Fruit fly (Drosophila melanogaster) whole organism, embryonic: ENCODE data around the gene CG33286.

Experiments used
- Abd-B ChIP-seq: fragments of 200-800 bp; sonication (Bioruptor generic); optimal IDR thresholded peaks from 2 replicates; lab custom pipeline; 2018; ENCODE audit warnings: missing biosample characterization, mild to moderate bottlenecking, missing genetic modification characterization, moderate library complexity
- Adf1 ChIP-seq: fragments of 200-800 bp; sonication (Bioruptor generic); IDR thresholded peaks from 2 replicates; pipeline ENCODE4 v1.3.6; 2022; ENCODE audit warnings: missing biosample characterization, missing genetic modification characterization
- Asciz ChIP-seq: fragments of 200-800 bp; sonication (Bioruptor generic); optimal IDR thresholded peaks from 2 replicates; lab custom pipeline; 2017; ENCODE audit warnings: missing biosample characterization, mild to moderate bottlenecking, missing genetic modification characterization, missing genetic modification reagents
- Atf3 ChIP-seq: fragments of 200-800 bp; sonication (Bioruptor generic); optimal IDR thresholded peaks from 3 replicates; lab custom pipeline; 2016; ENCODE audit warnings: missing biosample characterization, missing genetic modification characterization
- BEAF-32 ChIP-seq: fragments of 200-800 bp; sonication (Bioruptor generic); optimal IDR thresholded peaks from 3 replicates; lab custom pipeline; 2017; ENCODE audit warnings: missing biosample characterization, missing genetic modification characterization, mild to moderate bottlenecking, moderate library complexity, missing genetic modification reagents
- CG10267 ChIP-seq: fragments of 200-800 bp; sonication (Bioruptor generic); optimal IDR thresholded peaks from 2 replicates; lab custom pipeline; 2018; ENCODE audit warnings: missing biosample characterization, mild to moderate bottlenecking, missing genetic modification characterization, moderate library complexity
- CG10321 ChIP-seq: fragments of 200-800 bp; sonication (Bioruptor generic); IDR thresholded peaks from 2 replicates; pipeline ENCODE4 v1.3.6; 2022; ENCODE audit warnings: missing biosample characterization, missing genetic modification characterization
- CG10565 ChIP-seq: fragments of 200-800 bp; sonication (Bioruptor generic); optimal IDR thresholded peaks from 3 replicates; lab custom pipeline; 2016; ENCODE audit warnings: missing biosample characterization, mild to moderate bottlenecking, missing genetic modification characterization
- CG10959 ChIP-seq: fragments of 200-800 bp; sonication (Bioruptor generic); IDR thresholded peaks from 2 replicates; pipeline ENCODE4 v1.3.6; 2022; ENCODE audit warnings: missing biosample characterization, missing genetic modification characterization
- CG11398 ChIP-seq: fragments of 200-800 bp; sonication (Bioruptor generic); optimal IDR thresholded peaks from 2 replicates; lab custom pipeline; 2016; ENCODE audit warnings: missing biosample characterization, missing genetic modification characterization
- CG12942 ChIP-seq: fragments of 200-800 bp; sonication (Bioruptor generic); optimal IDR thresholded peaks from 3 replicates; lab custom pipeline; 2016; ENCODE audit warnings: missing biosample characterization, missing genetic modification characterization
- CG13123 ChIP-seq: fragments of 200-800 bp; sonication (Bioruptor generic); optimal IDR thresholded peaks from 2 replicates; lab custom pipeline; 2016; ENCODE audit warnings: missing biosample characterization, missing genetic modification characterization
- CG13624 ChIP-seq: fragments of 200-800 bp; sonication (Bioruptor generic); optimal IDR thresholded peaks from 2 replicates; lab custom pipeline; 2016; ENCODE audit warnings: missing biosample characterization, missing genetic modification characterization
- CG13775 ChIP-seq: fragments of 200-800 bp; sonication (Bioruptor generic); optimal IDR thresholded peaks from 3 replicates; lab custom pipeline; 2017; ENCODE audit warnings: missing biosample characterization, mild to moderate bottlenecking, missing genetic modification characterization
- CG13894 ChIP-seq: fragments of 200-800 bp; sonication (Bioruptor generic); optimal IDR thresholded peaks from 3 replicates; lab custom pipeline; 2018; ENCODE audit warnings: missing biosample characterization, mild to moderate bottlenecking, missing genetic modification characterization, moderate library complexity
- CG15269 ChIP-seq: fragments of 200-800 bp; sonication (Bioruptor generic); optimal IDR thresholded peaks from 2 replicates; lab custom pipeline; 2018; ENCODE audit warnings: missing biosample characterization, mild to moderate bottlenecking, missing genetic modification characterization, moderate library complexity
- CG17361 ChIP-seq: fragments of 200-800 bp; sonication (Bioruptor generic); IDR thresholded peaks from 3 replicates; pipeline ENCODE4 v1.3.6; 2022; ENCODE audit warnings: missing biosample characterization, missing genetic modification characterization
- CG32532 ChIP-seq: fragments of 200-800 bp; sonication (Bioruptor generic); IDR thresholded peaks from 2 replicates; pipeline ENCODE4 v1.3.6; 2022; ENCODE audit warnings: missing biosample characterization, missing genetic modification characterization
- CG3281 ChIP-seq: fragments of 200-800 bp; sonication (Bioruptor generic); optimal IDR thresholded peaks from 3 replicates; lab custom pipeline; 2017; ENCODE audit warnings: missing biosample characterization, mild to moderate bottlenecking, missing genetic modification characterization
- CG3407 ChIP-seq: fragments of 200-800 bp; sonication (Bioruptor generic); optimal IDR thresholded peaks from 2 replicates; lab custom pipeline; 2018; ENCODE audit warnings: missing biosample characterization, mild to moderate bottlenecking, missing genetic modification characterization
- CG4328 ChIP-seq: fragments of 200-800 bp; sonication (Bioruptor generic); optimal IDR thresholded peaks from 3 replicates; lab custom pipeline; 2017; ENCODE audit warnings: missing biosample characterization, missing genetic modification reagents, missing genetic modification characterization
- CG6254 ChIP-seq: fragments of 200-800 bp; sonication (Bioruptor generic); optimal IDR thresholded peaks from 3 replicates; lab custom pipeline; 2017; ENCODE audit warnings: mild to moderate bottlenecking, missing biosample characterization, missing genetic modification reagents, missing genetic modification characterization
- CG8388 ChIP-seq: fragments of 200-800 bp; sonication (Bioruptor generic); optimal IDR thresholded peaks from 2 replicates; lab custom pipeline; 2019; ENCODE audit warnings: missing biosample characterization, mild to moderate bottlenecking, missing genetic modification characterization, moderate library complexity
- CG9609 ChIP-seq: fragments of 200-800 bp; sonication (Bioruptor generic); optimal IDR thresholded peaks from 3 replicates; lab custom pipeline; 2016; ENCODE audit warnings: missing biosample characterization, missing genetic modification characterization
- Camta ChIP-seq: fragments of 200-800 bp; sonication (Bioruptor generic); optimal IDR thresholded peaks from 2 replicates; lab custom pipeline; 2016; ENCODE audit warnings: missing biosample characterization, missing genetic modification characterization
- CkIIα-i1 ChIP-seq: fragments of 200-800 bp; sonication (Bioruptor generic); IDR thresholded peaks from 2 replicates; pipeline ENCODE4 v1.3.6; 2022; ENCODE audit warnings: missing biosample characterization, missing genetic modification characterization
- Deaf1 ChIP-seq: fragments of 200-800 bp; optimal IDR thresholded peaks from 3 replicates; lab custom pipeline; 2019; ENCODE audit warnings: missing biosample characterization, mild to moderate bottlenecking, missing genetic modification characterization, moderate library complexity
- Dek ChIP-seq: fragments of 200-800 bp; sonication (Bioruptor generic); optimal IDR thresholded peaks from 3 replicates; lab custom pipeline; 2019; ENCODE audit warnings: missing biosample characterization, mild to moderate bottlenecking, missing genetic modification characterization, moderate library complexity
- Dfd ChIP-seq, 2 experiments: fragments of >200 bp; optimal IDR thresholded peaks; 2 replicates each; lab custom pipeline; 2017; ENCODE audit warnings: missing biosample characterization in 2 of 2, missing genetic modification characterization in 2 of 2
- Ets65A ChIP-seq: fragments of 200-800 bp; sonication (Bioruptor generic); peaks from one replicate; lab custom pipeline; 2016; ENCODE audit warnings: missing biosample characterization, missing genetic modification characterization
- HLH4C ChIP-seq: fragments of 200-800 bp; sonication (Bioruptor generic); IDR thresholded peaks from 3 replicates; pipeline ENCODE4 v1.3.6; 2022; ENCODE audit warnings: missing biosample characterization, missing genetic modification characterization; ENCODE audit not compliant: partially characterized antibody
- HmgZ ChIP-seq: fragments of 200-800 bp; sonication (Bioruptor generic); optimal IDR thresholded peaks from 2 replicates; lab custom pipeline; 2018; ENCODE audit warnings: missing biosample characterization, mild to moderate bottlenecking, missing genetic modification characterization
- Lim3 ChIP-seq: fragments of 200-800 bp; sonication (Bioruptor generic); IDR thresholded peaks from 2 replicates; pipeline ENCODE4 v1.3.6; 2022; ENCODE audit warnings: missing biosample characterization, missing genetic modification characterization
- NFAT ChIP-seq: fragments of 200-800 bp; sonication (Bioruptor generic); IDR thresholded peaks from 2 replicates; pipeline ENCODE4 v1.3.6; 2022; ENCODE audit warnings: missing biosample characterization, missing genetic modification characterization
- Poxn ChIP-seq: fragments of 200-800 bp; sonication (Bioruptor generic); IDR thresholded peaks from 2 replicates; pipeline ENCODE4 v1.3.6; 2022; ENCODE audit warnings: missing biosample characterization, missing genetic modification characterization
- Xbp1 ChIP-seq: fragments of 200-800 bp; sonication (Bioruptor generic); optimal IDR thresholded peaks from 3 replicates; lab custom pipeline; 2016; ENCODE audit warnings: missing biosample characterization, mild to moderate bottlenecking, missing genetic modification characterization
- bab2 ChIP-seq: fragments of 200-800 bp; sonication (Bioruptor generic); optimal IDR thresholded peaks from 2 replicates; lab custom pipeline; 2016; ENCODE audit warnings: missing biosample characterization, missing genetic modification characterization
- corto ChIP-seq: fragments of 200-800 bp; sonication (Bioruptor generic); optimal IDR thresholded peaks from 2 replicates; lab custom pipeline; 2016; ENCODE audit warnings: missing biosample characterization, mild to moderate bottlenecking, missing genetic modification characterization, moderate library complexity
- dmrt99B ChIP-seq: fragments of 200-800 bp; sonication (Bioruptor generic); optimal IDR thresholded peaks from 2 replicates; lab custom pipeline; 2018; ENCODE audit warnings: missing biosample characterization, mild to moderate bottlenecking, missing genetic modification characterization, moderate library complexity
- esg ChIP-seq: fragments of 200-800 bp; sonication (Bioruptor generic); conservative IDR thresholded peaks from 2 replicates; pipeline ENCODE4 v1.3.6; 2022; ENCODE audit warnings: missing biosample characterization, missing genetic modification characterization
- ham ChIP-seq: fragments of 200-800 bp; sonication (Bioruptor generic); IDR thresholded peaks from 2 replicates; pipeline ENCODE4 v1.3.6; 2022; ENCODE audit warnings: missing biosample characterization, missing genetic modification characterization
- jing ChIP-seq: fragments of 200-800 bp; sonication (Bioruptor generic); optimal IDR thresholded peaks from 2 replicates; lab custom pipeline; 2018; ENCODE audit warnings: missing biosample characterization, mild to moderate bottlenecking, missing genetic modification characterization
- pzg ChIP-seq: fragments of 200-800 bp; sonication (Bioruptor generic); optimal IDR thresholded peaks from 3 replicates; lab custom pipeline; 2018; ENCODE audit warnings: missing biosample characterization, mild to moderate bottlenecking, missing genetic modification characterization, moderate library complexity
- repo ChIP-seq: fragments of 200-800 bp; sonication (Bioruptor generic); optimal IDR thresholded peaks from 2 replicates; lab custom pipeline; 2016; ENCODE audit warnings: missing biosample characterization, missing genetic modification characterization
- ssp ChIP-seq: fragments of 200-800 bp; sonication (Bioruptor generic); IDR thresholded peaks from 2 replicates; pipeline ENCODE4 v1.3.6; 2022; ENCODE audit warnings: missing biosample characterization, missing genetic modification characterization
- tup ChIP-seq: fragments of 200-800 bp; sonication (Bioruptor generic); optimal IDR thresholded peaks from 2 replicates; lab custom pipeline; 2016; ENCODE audit warnings: missing biosample characterization, mild to moderate bottlenecking, missing genetic modification characterization, moderate library complexity
- unpg ChIP-seq: fragments of 200-800 bp; sonication (Bioruptor generic); optimal IDR thresholded peaks from 3 replicates; lab custom pipeline; 2018; ENCODE audit warnings: missing biosample characterization, mild to moderate bottlenecking, missing genetic modification characterization, moderate library complexity
- wdn ChIP-seq: fragments of 200-800 bp; sonication (Bioruptor generic); IDR thresholded peaks from 2 replicates; pipeline ENCODE4 v1.3.6; 2022; ENCODE audit warnings: missing biosample characterization, missing genetic modification characterization
- wek ChIP-seq: fragments of 200-800 bp; sonication (Bioruptor generic); optimal IDR thresholded peaks from 3 replicates; lab custom pipeline; 2018; ENCODE audit warnings: missing biosample characterization, mild to moderate bottlenecking, missing genetic modification characterization, moderate library complexity
- zfh2 ChIP-seq: fragments of 200-800 bp; sonication (Bioruptor generic); optimal IDR thresholded peaks from 2 replicates; lab custom pipeline; 2016; ENCODE audit warnings: missing biosample characterization, missing genetic modification characterization

CG33286 gene

DNA sequence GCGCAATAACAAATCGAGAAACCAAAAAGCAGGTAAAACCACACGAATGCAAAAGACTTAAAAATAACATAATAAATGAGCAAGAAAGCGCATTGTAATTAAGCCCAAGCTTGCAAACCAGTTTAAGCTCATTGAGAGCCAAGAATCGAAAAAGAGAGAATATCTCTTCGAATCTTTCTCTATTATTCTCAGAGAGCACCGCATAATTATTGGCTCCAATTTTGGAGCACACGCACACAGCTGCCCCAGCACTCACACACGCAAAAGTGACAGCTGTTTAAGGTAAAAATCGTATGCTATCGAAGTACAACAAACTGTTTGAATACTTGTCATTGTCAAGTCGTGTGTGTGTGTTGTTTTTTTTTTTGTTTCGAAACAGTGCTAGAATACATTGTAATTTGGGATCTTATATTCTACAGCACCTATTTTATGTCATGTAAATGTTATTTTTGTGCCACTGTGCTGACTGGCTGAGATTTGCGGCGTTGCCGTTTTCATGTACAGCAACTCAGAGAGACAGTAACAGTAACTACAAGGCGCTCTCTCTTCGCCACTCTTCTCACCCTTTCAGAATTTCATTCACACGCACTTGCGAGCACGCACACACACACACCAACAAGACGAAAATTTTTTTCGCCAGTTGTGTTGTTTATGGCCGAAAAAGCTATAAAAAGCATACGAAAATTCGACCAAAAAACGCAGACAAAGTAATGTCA is 35.1 kb upstream of the CG33286 start (continued):
- TF ChIP-seq bab2 (GFP tag; lab: Kevin White, UChicago) (peak; percentile 20), Xbp1 (GFP tag; lab: Kevin White, UChicago) (peak; percentile 51), zfh2 (GFP tag; lab: Kevin White, UChicago) (peak; percentile 11), corto (peak; percentile 57), CG13894 (peak; percentile 32), HLH4C (GFP tag; lab: Robert Waterston, UW) (no peak), CG32532 (peak; percentile 72), Atf3 (GFP tag; lab: Kevin White, UChicago) (no peak), pzg (GFP tag; lab: Kevin White, UChicago) (no peak), CG11398 (GFP tag; lab: Kevin White, UChicago) (no peak), CG13123 (no peak), CG17361 (peak; percentile 61; the same call in 1 of the 3 replicates), wek (GFP tag; lab: Kevin White, UChicago) (no peak), Camta (GFP tag; lab: Kevin White, UChicago) (no peak), CG13624 (GFP tag; lab: Kevin White, UChicago) (peak; percentile 63), wdn (GFP tag; lab: Robert Waterston, UW) (0 out of 2 replicates have a peak, but pooled peaks have one; percentile 43), CG12942 (GFP tag; lab: Kevin White, UChicago) (peak; percentile 21), CG6254 (GFP tag; lab: Kevin White, UChicago) (no peak), CG10267 (tag; lab: Kevin White, UChicago) (peak; percentile 4), Poxn (GFP tag; lab: Robert Waterston, UW) (no peak), Asciz (GFP tag; lab: Kevin White, UChicago) (peak; percentile 37), Adf1 (GFP tag; lab: Robert Waterston, UW) (peak; percentile 62), NFAT (GFP tag; lab: Robert Waterston, UW) (no peak), Abd-B (GFP tag; lab: Kevin White, UChicago) (no peak), dmrt99B (tag; lab: Kevin White, UChicago) (peak; percentile 55), tup (GFP tag; lab: Kevin White, UChicago) (no peak), CG13775 (GFP tag; lab: Kevin White, UChicago) (peak; percentile 35), CG3407 (GFP tag; lab: Kevin White, UChicago) (peak; percentile 100), CG10565 (GFP tag; lab: Kevin White, UChicago) (no peak), CG15269 (tag; lab: Kevin White, UChicago) (peak; percentile 57), ham (GFP tag; lab: Robert Waterston, UW) (no peak), CG10321 (GFP tag; lab: Robert Waterston, UW) (no peak), ssp (GFP tag; lab: Robert Waterston, UW) (no peak), CG8388 (GFP tag; lab: Kevin White, UChicago) (peak; percentile 51), jing (GFP tag; lab: Kevin White, UChicago) (no peak), CkIIα-i1 (GFP tag; lab: Robert Waterston, UW) (no peak), CG9609 (GFP tag; lab: Kevin White, UChicago) (peak; percentile 33), Dfd (GFP tag; optimal IDR thresholded peaks at IDR 0.05; lab: Kevin White, UChicago) (no peak), BEAF-32 (GFP tag; lab: Kevin White, UChicago) (no peak), Dek (tag; lab: Kevin White, UChicago) (no peak), CG4328 (GFP tag; lab: Kevin White, UChicago) (no peak), Deaf1 (tag; lab: Kevin White, UChicago) (peak; percentile 18), Lim3 (GFP tag; lab: Robert Waterston, UW) (no peak), Ets65A (GFP tag; lab: Kevin White, UChicago) (peak; percentile 58), unpg (GFP tag; lab: Kevin White, UChicago) (peak; percentile 50), HmgZ (tag; lab: Kevin White, UChicago) (peak; percentile 47), CG3281 (GFP tag; lab: Kevin White, UChicago) (peak; percentile 43), esg (peak; percentile 42), repo (GFP tag; lab: Kevin White, UChicago) (no peak), CG10959 (GFP tag; lab: Robert Waterston, UW) (no peak)
